Worm (Caenorhabditis elegans) whole organism, young adult: ENCODE measurements around the gene col-126.

Experiments used
- F10E7.11 ChIP-seq: sonication (generic microtip); optimal IDR thresholded peaks from 2 replicates; lab custom pipeline; 2017; ENCODE audit warnings: mild to moderate bottlenecking, missing genetic modification characterization, moderate library complexity, missing compliant biosample characterization
- F22D6.2 ChIP-seq: sonication (generic microtip); optimal IDR thresholded peaks from 2 replicates; lab custom pipeline; 2016; ENCODE audit warnings: mild to moderate bottlenecking, missing genetic modification characterization, missing compliant biosample characterization
- F23B12.7 ChIP-seq: sonication (generic microtip); optimal IDR thresholded peaks from 2 replicates; lab custom pipeline; 2017; ENCODE audit warnings: missing genetic modification characterization, mild to moderate bottlenecking, missing compliant biosample characterization, antibody characterized with exemption, moderate library complexity; ENCODE audit not compliant: insufficient read depth
- F57A8.1 ChIP-seq: fragments of 200-800 bp; sonication (Bioruptor generic); optimal IDR thresholded peaks from 2 replicates; lab custom pipeline; 2018; ENCODE audit warnings: mild to moderate bottlenecking, missing genetic modification characterization, moderate library complexity, missing compliant biosample characterization
- Y53F4B.3 ChIP-seq: fragments of 200-800 bp; sonication (Bioruptor generic); IDR thresholded peaks from 2 replicates; pipeline ENCODE4 v1.3.6; 2022; ENCODE audit warnings: missing genetic modification reagents, missing genetic modification characterization, missing compliant biosample characterization
- Y53G8AR.9 ChIP-seq: fragments of 200-800 bp; sonication (Bioruptor generic); conservative IDR thresholded peaks from 2 replicates; pipeline ENCODE4 v1.3.6; 2022; ENCODE audit warnings: missing genetic modification reagents, missing genetic modification characterization, missing compliant biosample characterization
- ama-1 ChIP-seq, 3 experiments: fragments of 150-350 bp in 1 of 3; sonication (generic microtip) in 2 of 3; optimal IDR thresholded peaks; 2 replicates each; lab custom pipeline; 2014 to 2018; ENCODE audit warnings: missing biosample characterization in 2 of 3, missing genetic modification characterization in 2 of 3, missing genetic modification reagents in 2 of 3
- aptf-2 ChIP-seq: fragments of 200-800 bp; sonication (Bioruptor generic); conservative IDR thresholded peaks from 2 replicates; pipeline ENCODE4 v1.3.6; 2022; ENCODE audit warnings: missing genetic modification reagents, missing genetic modification characterization, missing compliant biosample characterization
- attf-3 ChIP-seq: fragments of 200-800 bp; sonication (Bioruptor generic); conservative IDR thresholded peaks from 2 replicates; pipeline ENCODE4 v1.3.6; 2022; ENCODE audit warnings: missing genetic modification reagents, missing genetic modification characterization, missing compliant biosample characterization
- attf-5 ChIP-seq: fragments of 200-800 bp; sonication (Bioruptor generic); optimal IDR thresholded peaks from 2 replicates; lab custom pipeline; 2018; ENCODE audit warnings: mild to moderate bottlenecking, missing genetic modification characterization, missing compliant biosample characterization
- cebp-1 ChIP-seq, 2 experiments: fragments of 200-800 bp in 1 of 2; sonication (Bioruptor generic) in 1 of 2; sonication (generic microtip) in 1 of 2; IDR thresholded peaks in 1 of 2; optimal IDR thresholded peaks in 1 of 2; 2 replicates each; pipeline versions ENCODE4 v1.3.6 to Lab custom; 2017 to 2022; ENCODE audit warnings: missing compliant biosample characterization in 2 of 2, missing genetic modification characterization in 2 of 2, mild to moderate bottlenecking in 1 of 2, missing genetic modification reagents in 1 of 2, moderate library complexity in 1 of 2
- ceh-100 ChIP-seq: fragments of 200-800 bp; sonication (Bioruptor generic); IDR thresholded peaks from 2 replicates; pipeline ENCODE4 v1.3.6; 2022; ENCODE audit warnings: missing genetic modification reagents, missing genetic modification characterization, missing compliant biosample characterization
- die-1 ChIP-seq: sonication (generic microtip); optimal IDR thresholded peaks from 2 replicates; lab custom pipeline; 2016; ENCODE audit warnings: missing genotype, mild to moderate bottlenecking, missing genetic modification characterization, missing compliant biosample characterization
- dpl-1 ChIP-seq: fragments of 150-350 bp; optimal IDR thresholded peaks from 2 replicates; lab custom pipeline; 2014; ENCODE audit warnings: missing biosample characterization, missing genetic modification reagents, missing genetic modification characterization
- efl-1 ChIP-seq: fragments of 150-350 bp; optimal IDR thresholded peaks from 2 replicates; lab custom pipeline; 2014; ENCODE audit warnings: missing biosample characterization, missing genetic modification reagents, missing genetic modification characterization
- egl-18 ChIP-seq: fragments of 200-800 bp; sonication (Bioruptor generic); IDR thresholded peaks from 2 replicates; pipeline ENCODE4 v1.3.6; 2022; ENCODE audit warnings: missing genetic modification reagents, missing genetic modification characterization, missing compliant biosample characterization
- ekl-4 ChIP-seq: fragments of 200-800 bp; sonication (Bioruptor generic); IDR thresholded peaks from 2 replicates; pipeline ENCODE4 v1.3.6; 2022; ENCODE audit warnings: missing genetic modification reagents, missing genetic modification characterization, missing compliant biosample characterization
- ets-4 ChIP-seq: fragments of 200-800 bp; sonication (Bioruptor generic); optimal IDR thresholded peaks from 2 replicates; lab custom pipeline; 2018; ENCODE audit warnings: mild to moderate bottlenecking, missing genetic modification characterization, missing compliant biosample characterization
- hrde-1 ChIP-seq: sonication (generic microtip); optimal IDR thresholded peaks from 2 replicates; lab custom pipeline; 2016; ENCODE audit warnings: missing genetic modification characterization, mild to moderate bottlenecking, missing compliant biosample characterization, moderate library complexity, missing genotype, missing genetic modification reagents, borderline replicate concordance
- hsf-1 ChIP-seq: fragments of 200-800 bp; sonication (Bioruptor generic); IDR thresholded peaks from 2 replicates; pipeline ENCODE4 v1.3.6; 2022; ENCODE audit warnings: missing genetic modification reagents, missing genetic modification characterization, missing compliant biosample characterization
- lin-26 ChIP-seq: fragments of 200-800 bp; sonication (Bioruptor generic); IDR thresholded peaks from 2 replicates; pipeline ENCODE4 v1.3.6; 2022; ENCODE audit warnings: missing genetic modification reagents, missing genetic modification characterization, missing compliant biosample characterization
- lin-35 ChIP-seq, 3 experiments: fragments of 150-350 bp in 2 of 3; sonication (generic microtip) in 1 of 3; optimal IDR thresholded peaks; 2 replicates each; lab custom pipeline; 2014 to 2018; ENCODE audit warnings: missing biosample characterization in 3 of 3, missing genetic modification characterization in 3 of 3, missing genetic modification reagents in 3 of 3
- madf-3 ChIP-seq: fragments of 200-800 bp; sonication (Bioruptor generic); IDR thresholded peaks from 2 replicates; pipeline ENCODE4 v1.3.6; 2022; ENCODE audit warnings: missing genetic modification reagents, missing genetic modification characterization, missing compliant biosample characterization
- madf-6 ChIP-seq: fragments of 200-800 bp; sonication (Bioruptor generic); IDR thresholded peaks from 2 replicates; pipeline ENCODE4 v1.3.6; 2022; ENCODE audit warnings: missing genetic modification reagents, missing genetic modification characterization, missing compliant biosample characterization
- mcd-1 ChIP-seq: fragments of 200-800 bp; sonication (Bioruptor generic); IDR thresholded peaks from 2 replicates; pipeline ENCODE4 v1.3.6; 2022; ENCODE audit warnings: missing genetic modification reagents, missing genetic modification characterization, missing compliant biosample characterization
- mel-28 ChIP-seq: sonication (generic microtip); optimal IDR thresholded peaks from 2 replicates; lab custom pipeline; 2016; ENCODE audit warnings: borderline replicate concordance, mild to moderate bottlenecking, missing genetic modification characterization, missing compliant biosample characterization
- nfya-2 ChIP-seq: fragments of 200-800 bp; sonication (Bioruptor generic); IDR thresholded peaks from 2 replicates; pipeline ENCODE4 v1.3.6; 2022; ENCODE audit warnings: missing genetic modification reagents, missing genetic modification characterization, missing compliant biosample characterization
- nhr-120 ChIP-seq: fragments of 200-800 bp; sonication (Bioruptor generic); IDR thresholded peaks from 2 replicates; pipeline ENCODE4 v1.3.6; 2022; ENCODE audit warnings: missing genetic modification characterization, missing compliant biosample characterization
- nhr-80 ChIP-seq: sonication (generic microtip); optimal IDR thresholded peaks from 2 replicates; lab custom pipeline; 2016; ENCODE audit warnings: missing genetic modification characterization, missing compliant biosample characterization
- nhr-90 ChIP-seq: sonication (generic microtip); optimal IDR thresholded peaks from 2 replicates; lab custom pipeline; 2016; ENCODE audit warnings: missing genotype, mild to moderate bottlenecking, missing genetic modification characterization, missing compliant biosample characterization
- repo-1 ChIP-seq: sonication (generic microtip); optimal IDR thresholded peaks from 2 replicates; lab custom pipeline; 2017; ENCODE audit warnings: mild to moderate bottlenecking, missing genetic modification characterization, missing compliant biosample characterization
- snpc-1.1 ChIP-seq: sonication (generic microtip); optimal IDR thresholded peaks from 2 replicates; lab custom pipeline; 2017; ENCODE audit warnings: missing genetic modification characterization, mild to moderate bottlenecking, missing compliant biosample characterization, antibody characterized with exemption, moderate library complexity, missing genotype, missing genetic modification reagents; ENCODE audit not compliant: insufficient read depth
- snpc-3.4 ChIP-seq: sonication (generic microtip); optimal IDR thresholded peaks from 2 replicates; lab custom pipeline; 2017; ENCODE audit warnings: missing genetic modification characterization, mild to moderate bottlenecking, missing compliant biosample characterization, antibody characterized with exemption, moderate library complexity, missing genotype, missing genetic modification reagents
- zfh-2 ChIP-seq: fragments of 200-800 bp; sonication (Bioruptor generic); conservative IDR thresholded peaks from 2 replicates; pipeline ENCODE4 v1.3.6; 2022; ENCODE audit warnings: missing genetic modification reagents, missing genetic modification characterization, missing compliant biosample characterization
- ztf-18 ChIP-seq: sonication (generic microtip); optimal IDR thresholded peaks from 2 replicates; lab custom pipeline; 2016; ENCODE audit warnings: missing genotype, mild to moderate bottlenecking, missing genetic modification characterization, missing compliant biosample characterization
- ztf-28 ChIP-seq: fragments of 200-800 bp; sonication (Bioruptor generic); IDR thresholded peaks from 2 replicates; pipeline ENCODE4 v1.3.6; 2022; ENCODE audit warnings: missing genetic modification reagents, missing genetic modification characterization, missing compliant biosample characterization
- ztf-3 ChIP-seq: fragments of 200-800 bp; sonication (Bioruptor generic); optimal IDR thresholded peaks from 2 replicates; lab custom pipeline; 2018; ENCODE audit warnings: mild to moderate bottlenecking, missing genetic modification characterization, missing compliant biosample characterization

col-126 gene

ce11 chrIV:11310624-11311023, 47.4 kb downstream of the col-126 start, which contains the start of gene znf-207:
Gene znf-207, plus strand, starts transcription at chrIV:11310972.
- TF ChIP-seq snpc-3.4 (tag; lab: Kevin White, UChicago): no peak
- TF ChIP-seq attf-5: peak; percentile 49
- TF ChIP-seq ztf-3 (GFP tag; lab: Kevin White, UChicago): no peak
- no peak for TF ChIP-seq ekl-4 (GFP tag; lab: Robert Waterston, UW)
- no peak for TF ChIP-seq F57A8.1
- no peak for TF ChIP-seq repo-1
- TF ChIP-seq nfya-2: no peak
- no peak for TF ChIP-seq madf-3
- TF ChIP-seq ceh-100: peak; percentile 43
- TF ChIP-seq lin-35 (GFP tag; optimal IDR thresholded peaks at IDR 0.05; lab: Kevin White, UChicago): peak in 1 of 3 experiments; percentile 25
- TF ChIP-seq F22D6.2 (tag; lab: Kevin White, UChicago): no peak
- no peak for TF ChIP-seq attf-3 (GFP tag; lab: Robert Waterston, UW)
- TF ChIP-seq Y53F4B.3: no peak
- TF ChIP-seq die-1: no peak
- no peak for TF ChIP-seq F10E7.11 (tag; lab: Kevin White, UChicago)
- TF ChIP-seq snpc-1.1 (tag; lab: Kevin White, UChicago): no peak
- no peak for TF ChIP-seq aptf-2
- TF ChIP-seq lin-26 (GFP tag; lab: Robert Waterston, UW): no peak
- no peak for TF ChIP-seq efl-1
- no peak for TF ChIP-seq cebp-1 (GFP tag; IDR thresholded peaks at IDR 0.05; lab: Robert Waterston, UW)
- peak; percentile 44 for TF ChIP-seq cebp-1 (tag; optimal IDR thresholded peaks at IDR 0.05; lab: Kevin White, UChicago)
- TF ChIP-seq F23B12.7: peak; percentile 49
- peak; percentile 6 for TF ChIP-seq nhr-80 (tag; lab: Kevin White, UChicago)
- no peak for TF ChIP-seq ets-4 (GFP tag; lab: Kevin White, UChicago)
- TF ChIP-seq Y53G8AR.9 (GFP tag; lab: Robert Waterston, UW): no peak
- no peak for TF ChIP-seq hrde-1 (tag; lab: Kevin White, UChicago)
- no peak for TF ChIP-seq ama-1 (optimal IDR thresholded peaks at IDR 0.05; lab: Kevin White, UChicago)
- TF ChIP-seq ama-1 (GFP tag; optimal IDR thresholded peaks at IDR 0.05; lab: Kevin White, UChicago): no peak
- TF ChIP-seq dpl-1: no peak
- no peak for TF ChIP-seq nhr-90 (tag; lab: Kevin White, UChicago)
- no peak for TF ChIP-seq ztf-18 (tag; lab: Kevin White, UChicago)
- 0 out of 2 replicates have a peak, but pooled peaks have one; percentile 21 for TF ChIP-seq mcd-1 (GFP tag; lab: Robert Waterston, UW)
- TF ChIP-seq mel-28: no peak
- no peak for TF ChIP-seq hsf-1 (GFP tag; lab: Robert Waterston, UW)
- no peak for TF ChIP-seq egl-18 (GFP tag; lab: Robert Waterston, UW)
- TF ChIP-seq, all 124 proteins: peak for 7

DNA sequence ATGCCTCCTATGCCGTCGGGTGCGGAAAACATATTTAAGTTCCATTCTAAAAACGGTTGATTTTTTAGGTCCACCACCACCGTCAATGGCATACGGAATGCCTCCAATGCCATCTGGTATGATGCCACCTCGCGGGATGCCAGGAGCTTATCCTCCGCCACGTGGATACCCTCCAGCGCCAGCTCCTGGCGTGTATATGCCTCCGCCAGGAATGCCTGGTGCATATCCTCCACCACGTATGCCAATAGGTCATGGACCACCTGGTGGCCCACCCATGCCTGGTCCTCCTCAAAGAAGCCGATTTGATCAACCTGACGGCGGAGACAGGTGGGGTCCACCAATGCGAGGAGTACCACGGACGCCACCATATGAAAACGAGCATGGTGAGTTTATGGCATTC, 48.3 kb downstream of the col-126 start:
- peak; percentile 18; the same call in 1 of the 2 replicates for TF ChIP-seq lin-26 (GFP tag; lab: Robert Waterston, UW)
- TF ChIP-seq nhr-120 (GFP tag; lab: Robert Waterston, UW): no peak
- peak; percentile 71 for TF ChIP-seq zfh-2 (GFP tag; lab: Robert Waterston, UW)
- TF ChIP-seq madf-6 (GFP tag; lab: Robert Waterston, UW): no peak
- TF ChIP-seq ztf-28 (GFP tag; lab: Robert Waterston, UW): 0 out of 2 replicates have a peak, but pooled peaks have one; percentile 53
